Worm (Caenorhabditis elegans): Measurements from ENCODE around the gene F21C10.13.

The F21C10.13 gene

DNA sequence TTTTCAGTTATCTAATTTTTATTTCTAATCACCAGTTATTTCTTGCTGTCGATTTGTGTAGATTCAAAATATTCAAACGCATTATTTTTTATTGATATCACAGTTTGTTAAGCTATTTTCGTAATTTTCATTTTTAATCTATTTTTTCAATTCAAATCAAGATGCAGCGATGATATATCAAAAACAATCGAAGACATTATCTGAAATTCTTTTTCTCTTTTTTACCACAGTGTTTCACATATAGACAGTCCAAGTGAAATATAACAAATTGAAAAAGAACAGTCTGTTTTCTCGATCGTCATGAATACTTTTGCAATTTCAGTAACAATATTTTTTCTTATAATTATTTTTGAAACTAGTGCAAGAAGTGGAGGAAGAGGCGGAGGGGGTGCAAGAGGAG is 3.2 kb downstream of the F21C10.13 start, which contains the start of gene F21C10.5:
Gene F21C10.5, plus strand, starts transcription at position 301 of the 400 bp plus-strand sequence.
- no peak for TF ChIP-seq pag-3 (tag; optimal IDR thresholded peaks at IDR 0.05; ENCODE audit: borderline replicate concordance, insufficient read depth)
- TF ChIP-seq mef-2 (tag; optimal IDR thresholded peaks at IDR 0.05): no peak
- TF ChIP-seq isw-1 (GFP tag; IDR thresholded peaks at IDR 0.05): no peak
- no peak for TF ChIP-seq pqm-1 (tag; optimal IDR thresholded peaks at IDR 0.05)
- TF ChIP-seq tbx-2 (tag; optimal IDR thresholded peaks at IDR 0.05): no peak
- TF ChIP-seq hpl-2 (GFP tag; optimal IDR thresholded peaks at IDR 0.05): no peak
- no peak for TF ChIP-seq hlh-4 (tag; optimal IDR thresholded peaks at IDR 0.05)
- TF ChIP-seq C04F5.9 (tag; optimal IDR thresholded peaks at IDR 0.05): no peak
- TF ChIP-seq ztf-11 (tag; optimal IDR thresholded peaks at IDR 0.05): no peak
- TF ChIP-seq lin-15B (tag; optimal IDR thresholded peaks at IDR 0.05): no peak
- no peak for TF ChIP-seq mab-9 (GFP tag; IDR thresholded peaks at IDR 0.05)
- no peak for TF ChIP-seq nhr-12 (tag; optimal IDR thresholded peaks at IDR 0.05)
- no peak for TF ChIP-seq efl-1 (optimal IDR thresholded peaks at IDR 0.05)
- no peak for TF ChIP-seq efl-1 (GFP tag; optimal IDR thresholded peaks at IDR 0.05 in 1 of 2)

- TF ChIP-seq nhr-90 (tag; optimal IDR thresholded peaks at IDR 0.05; ENCODE audit: poor library complexity) (no peak), skn-1 (tag; optimal IDR thresholded peaks at IDR 0.05) (no peak), efl-1 (optimal IDR thresholded peaks at IDR 0.05) (no peak), efl-1 (GFP tag; optimal IDR thresholded peaks at IDR 0.05 in 1 of 2) (peak in 1 of 2 experiments; percentile 35)
Measured at ce11 chrV:9126316-9126715, 4.2 kb downstream of the F21C10.13 start, which contains the start of gene F21C10.4. Gene F21C10.4, plus strand, starts transcription at chrV:9126616.

DNA sequence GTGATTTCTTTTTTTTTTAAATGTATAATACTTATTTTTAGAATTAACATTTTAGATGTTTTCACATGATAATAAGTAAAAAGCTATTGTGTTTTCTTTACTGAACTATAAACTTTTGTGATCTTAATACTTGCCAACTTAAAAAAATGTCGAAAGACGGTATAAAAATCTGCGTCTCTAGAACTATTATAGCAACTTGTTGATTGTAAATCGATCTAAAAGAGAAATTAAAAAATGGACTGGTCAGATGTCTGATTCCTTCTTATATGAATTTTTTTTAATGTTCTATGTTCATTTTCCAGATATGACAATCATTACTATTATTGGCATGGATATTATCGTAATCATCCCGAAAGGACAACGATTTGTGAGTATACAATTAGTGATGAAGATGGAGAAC is 5.7 kb downstream of the F21C10.13 start, which contains the start of gene F21C10.3:
Gene F21C10.3, plus strand, starts transcription at position 301 of the 400 bp plus-strand sequence.
- TF ChIP-seq ama-1 (optimal IDR thresholded peaks at IDR 0.05) (no peak), pax-3 (tag; optimal IDR thresholded peaks at IDR 0.05) (no peak), irx-1 (tag; optimal IDR thresholded peaks at IDR 0.05) (no peak), mdl-1 (tag; optimal IDR thresholded peaks at IDR 0.05) (no peak), dsc-1 (tag; optimal IDR thresholded peaks at IDR 0.05) (no peak), rnt-1 (tag; optimal IDR thresholded peaks at IDR 0.05) (no peak), lin-35 (GFP tag; optimal IDR thresholded peaks at IDR 0.05) (no peak), nhr-47 (tag; optimal IDR thresholded peaks at IDR 0.05) (no peak), egl-13 (tag; optimal IDR thresholded peaks at IDR 0.05) (no peak)

ce11 chrV:9128562-9128961 is 6.5 kb downstream of the F21C10.13 start:
- no peak for TF ChIP-seq efl-3 (GFP tag; optimal IDR thresholded peaks at IDR 0.05)
- peak; percentile 65 for TF ChIP-seq swsn-7 (tag; optimal IDR thresholded peaks at IDR 0.05)
- TF ChIP-seq nhr-84 (tag; optimal IDR thresholded peaks at IDR 0.05): no peak
- peak; percentile 9 for TF ChIP-seq ceh-8 (GFP tag; optimal IDR thresholded peaks at IDR 0.05)
- TF ChIP-seq irx-1 (tag; optimal IDR thresholded peaks at IDR 0.05): peak; percentile 24
- peak; percentile 91 for TF ChIP-seq unc-86 (tag; optimal IDR thresholded peaks at IDR 0.05)
- peak; percentile 84 for TF ChIP-seq dsc-1 (tag; optimal IDR thresholded peaks at IDR 0.05)
- peak; percentile 42 for TF ChIP-seq mep-1 (tag; optimal IDR thresholded peaks at IDR 0.05)
- TF ChIP-seq aly-2 (tag; optimal IDR thresholded peaks at IDR 0.05): no peak
- TF ChIP-seq C04F5.9 (tag; optimal IDR thresholded peaks at IDR 0.05): no peak
- peak; percentile 11 for TF ChIP-seq skn-1 (tag; optimal IDR thresholded peaks at IDR 0.05)
- TF ChIP-seq ceh-63 (GFP tag; optimal IDR thresholded peaks at IDR 0.05): no peak
- peak; percentile 77 for TF ChIP-seq sox-4 (tag; optimal IDR thresholded peaks at IDR 0.05)
- TF ChIP-seq grh-1 (GFP tag; IDR thresholded peaks at IDR 0.05): no peak
- TF ChIP-seq mdl-1 (tag; optimal IDR thresholded peaks at IDR 0.05): peak in 1 of 2 experiments; percentile 35
- peak; percentile 22; the same call in 1 of the 2 replicates for TF ChIP-seq nhr-19 (GFP tag; conservative IDR thresholded peaks at IDR 0.05)
- peak; percentile 64 for TF ChIP-seq xbp-1 (tag; optimal IDR thresholded peaks at IDR 0.05)
- no peak for TF ChIP-seq C34B4.2 (tag; optimal IDR thresholded peaks at IDR 0.05)
- TF ChIP-seq lir-3 (tag; optimal IDR thresholded peaks at IDR 0.05; ENCODE audit: poor library complexity): no peak
- peak; percentile 50 for TF ChIP-seq nhr-77 (tag; optimal IDR thresholded peaks at IDR 0.05)
- peak; percentile 77 for TF ChIP-seq pax-3 (tag; optimal IDR thresholded peaks at IDR 0.05)
- no peak for TF ChIP-seq lin-15B (tag; optimal IDR thresholded peaks at IDR 0.05)
- TF ChIP-seq isw-1 (GFP tag; IDR thresholded peaks at IDR 0.05): peak; percentile 25; the same call in 1 of the 2 replicates
- peak in 1 of 2 experiments; percentile 42 for TF ChIP-seq lin-35 (GFP tag; optimal IDR thresholded peaks at IDR 0.05)
- peak; percentile 76 for TF ChIP-seq egl-13 (tag; optimal IDR thresholded peaks at IDR 0.05)
- peak; percentile 6 to 54 (median 43) for TF ChIP-seq ceh-82 (tag; optimal IDR thresholded peaks at IDR 0.05)
- TF ChIP-seq ztf-4 (tag; optimal IDR thresholded peaks at IDR 0.05): peak; percentile 38
- TF ChIP-seq jun-1 (tag; optimal IDR thresholded peaks at IDR 0.05): peak; percentile 40
- no peak for TF ChIP-seq elt-3 (tag; optimal IDR thresholded peaks at IDR 0.05)
- TF ChIP-seq nhr-12 (tag; optimal IDR thresholded peaks at IDR 0.05): no peak
- no peak for TF ChIP-seq ces-1 (GFP tag; optimal IDR thresholded peaks at IDR 0.05)
- TF ChIP-seq nhr-11 (tag; optimal IDR thresholded peaks at IDR 0.05): peak; percentile 78
